Fruit fly (Drosophila melanogaster) whole organism, embryonic: ENCODE results near the gene CG13028.

ENCODE experiments used
- Abd-B ChIP-seq: fragments of 200-800 bp; sonication (Bioruptor generic); optimal IDR thresholded peaks from 2 replicates; lab custom pipeline; 2018; ENCODE audit warnings: missing biosample characterization, mild to moderate bottlenecking, missing genetic modification characterization, moderate library complexity
- CG11398 ChIP-seq: fragments of 200-800 bp; sonication (Bioruptor generic); optimal IDR thresholded peaks from 2 replicates; lab custom pipeline; 2016; ENCODE audit warnings: missing biosample characterization, missing genetic modification characterization
- CG14441 ChIP-seq: fragments of 200-800 bp; sonication (Bioruptor generic); IDR thresholded peaks from 2 replicates; pipeline ENCODE4 v1.3.6; 2022; ENCODE audit warnings: missing biosample characterization, missing genetic modification characterization
- CG15011 ChIP-seq: fragments of 200-800 bp; sonication (Bioruptor generic); optimal IDR thresholded peaks from 3 replicates; lab custom pipeline; 2018; ENCODE audit warnings: missing biosample characterization, mild to moderate bottlenecking, missing genetic modification characterization
- CG17359 ChIP-seq: fragments of 200-800 bp; sonication (Bioruptor generic); optimal IDR thresholded peaks from 3 replicates; lab custom pipeline; 2018; ENCODE audit warnings: missing biosample characterization, mild to moderate bottlenecking, missing genetic modification characterization, moderate library complexity
- CG17612 ChIP-seq: fragments of 200-800 bp; sonication (Bioruptor generic); IDR thresholded peaks from 2 replicates; pipeline ENCODE4 v1.3.6; 2022; ENCODE audit warnings: missing biosample characterization, missing genetic modification characterization
- CG18476 ChIP-seq: fragments of 200-800 bp; sonication (Bioruptor generic); optimal IDR thresholded peaks from 2 replicates; lab custom pipeline; 2016; ENCODE audit warnings: missing biosample characterization, mild to moderate bottlenecking, missing genetic modification characterization
- CG2199 ChIP-seq: fragments of 200-800 bp; sonication (Bioruptor generic); IDR thresholded peaks from 3 replicates; pipeline ENCODE4 v1.3.6; 2022; ENCODE audit warnings: missing biosample characterization, missing genetic modification characterization
- CG4424 ChIP-seq: fragments of 200-800 bp; sonication (Bioruptor generic); optimal IDR thresholded peaks from 3 replicates; lab custom pipeline; 2016; ENCODE audit warnings: missing biosample characterization, missing genetic modification characterization
- CG4617 ChIP-seq: fragments of 200-800 bp; sonication (Bioruptor generic); optimal IDR thresholded peaks from 3 replicates; lab custom pipeline; 2016; ENCODE audit warnings: missing biosample characterization, missing genetic modification characterization, borderline replicate concordance
- CG8281 ChIP-seq: fragments of 200-800 bp; sonication (Bioruptor generic); optimal IDR thresholded peaks from 2 replicates; lab custom pipeline; 2018; ENCODE audit warnings: missing biosample characterization, mild to moderate bottlenecking, missing genetic modification characterization, moderate library complexity
- CG9797 ChIP-seq: fragments of 200-800 bp; sonication (Bioruptor generic); optimal IDR thresholded peaks from 3 replicates; lab custom pipeline; 2018; ENCODE audit warnings: missing biosample characterization, mild to moderate bottlenecking, missing genetic modification characterization
- CG9817 ChIP-seq: fragments of 200-800 bp; sonication (Bioruptor generic); optimal IDR thresholded peaks from 2 replicates; lab custom pipeline; 2018; ENCODE audit warnings: missing biosample characterization, mild to moderate bottlenecking, missing genetic modification characterization, moderate library complexity
- CrebB ChIP-seq: fragments of 200-800 bp; sonication (Bioruptor generic); optimal IDR thresholded peaks from 3 replicates; lab custom pipeline; 2018; ENCODE audit warnings: missing biosample characterization, mild to moderate bottlenecking, missing genetic modification characterization
- Dfd ChIP-seq, 2 experiments: fragments of >200 bp; optimal IDR thresholded peaks; 2 replicates each; lab custom pipeline; 2017; ENCODE audit warnings: missing biosample characterization in 2 of 2, missing genetic modification characterization in 2 of 2
- Dll ChIP-seq: fragments of 200-800 bp; sonication (Bioruptor generic); IDR thresholded peaks from 4 replicates; pipeline ENCODE4 v1.3.6; 2022; ENCODE audit warnings: missing biosample characterization, missing genetic modification characterization; ENCODE audit not compliant: partially characterized antibody
- Dref ChIP-seq: fragments of 200-800 bp; sonication (Bioruptor generic); IDR thresholded peaks from 2 replicates; pipeline ENCODE4 v1.3.6; 2022; ENCODE audit warnings: missing biosample characterization, missing genetic modification characterization
- H2.0 ChIP-seq: fragments of 200-800 bp; sonication (Bioruptor generic); IDR thresholded peaks from 2 replicates; pipeline ENCODE4 v1.3.6; 2022; ENCODE audit warnings: missing biosample characterization, missing genetic modification characterization
- Hmx ChIP-seq: fragments of 200-800 bp; sonication (Bioruptor generic); optimal IDR thresholded peaks from 2 replicates; lab custom pipeline; 2016; ENCODE audit warnings: missing biosample characterization, missing genetic modification characterization
- MESR4 ChIP-seq: fragments of 200-800 bp; sonication (Bioruptor generic); optimal IDR thresholded peaks from 2 replicates; lab custom pipeline; 2018; ENCODE audit warnings: missing biosample characterization, mild to moderate bottlenecking, missing genetic modification characterization, moderate library complexity
- Mrtf ChIP-seq: fragments of 200-800 bp; sonication (Bioruptor generic); IDR thresholded peaks from 3 replicates; pipeline ENCODE4 v1.3.6; 2022; ENCODE audit warnings: missing biosample characterization, missing genetic modification characterization
- Nf-YA ChIP-seq: fragments of 200-800 bp; sonication (Bioruptor generic); IDR thresholded peaks from 2 replicates; pipeline ENCODE4 v1.3.6; 2022; ENCODE audit warnings: missing biosample characterization, missing genetic modification characterization
- Ravus ChIP-seq: fragments of 200-800 bp; sonication (Bioruptor generic); IDR thresholded peaks from 2 replicates; pipeline ENCODE4 v1.3.6; 2022; ENCODE audit warnings: missing biosample characterization, missing genetic modification characterization
- Sin3A ChIP-seq: fragments of >200 bp; optimal IDR thresholded peaks from 2 replicates; lab custom pipeline; 2018
- ab ChIP-seq: fragments of 200-800 bp; sonication (Bioruptor generic); optimal IDR thresholded peaks from 2 replicates; lab custom pipeline; 2016; ENCODE audit warnings: missing biosample characterization, missing genetic modification characterization
- amos ChIP-seq: fragments of 200-800 bp; sonication (Bioruptor generic); IDR thresholded peaks from 2 replicates; pipeline ENCODE4 v1.3.6; 2022; ENCODE audit warnings: missing biosample characterization, missing genetic modification characterization; ENCODE audit not compliant: partially characterized antibody
- bbx ChIP-seq: fragments of 200-800 bp; sonication (Bioruptor generic); IDR thresholded peaks from 2 replicates; pipeline ENCODE4 v1.3.6; 2022; ENCODE audit warnings: missing biosample characterization, missing genetic modification characterization; ENCODE audit not compliant: partially characterized antibody
- bowl ChIP-seq: fragments of 200-800 bp; sonication (Bioruptor generic); IDR thresholded peaks from 2 replicates; pipeline ENCODE4 v1.3.6; 2022; ENCODE audit warnings: missing biosample characterization, missing genetic modification characterization
- caup ChIP-seq: fragments of 200-800 bp; sonication (Bioruptor generic); optimal IDR thresholded peaks from 3 replicates; lab custom pipeline; 2017; ENCODE audit warnings: missing biosample characterization, mild to moderate bottlenecking, missing genetic modification characterization, moderate library complexity; ENCODE audit not compliant: severe bottlenecking
- chinmo ChIP-seq: fragments of 200-800 bp; sonication (Bioruptor generic); IDR thresholded peaks from 4 replicates; pipeline ENCODE4 v1.3.6; 2022; ENCODE audit warnings: missing biosample characterization, missing genetic modification characterization; ENCODE audit not compliant: partially characterized antibody
- da ChIP-seq: fragments of 200-800 bp; sonication (Bioruptor generic); optimal IDR thresholded peaks from 2 replicates; lab custom pipeline; 2016; ENCODE audit warnings: missing biosample characterization, missing genetic modification characterization
- danr ChIP-seq: fragments of 200-800 bp; sonication (Bioruptor generic); IDR thresholded peaks from 2 replicates; pipeline ENCODE4 v1.3.6; 2022; ENCODE audit warnings: missing biosample characterization, missing genetic modification characterization
- dpn ChIP-seq, 2 experiments: fragments of 200-800 bp; sonication (Bioruptor generic); optimal IDR thresholded peaks; 3 replicates each; lab custom pipeline; 2016; ENCODE audit warnings: missing biosample characterization in 2 of 2, missing genetic modification characterization in 2 of 2
- fd96Cb ChIP-seq: fragments of 200-800 bp; sonication (Bioruptor generic); optimal IDR thresholded peaks from 2 replicates; lab custom pipeline; 2018; ENCODE audit warnings: missing biosample characterization, mild to moderate bottlenecking, missing genetic modification characterization, moderate library complexity
- kah ChIP-seq: fragments of 200-800 bp; sonication (Bioruptor generic); optimal IDR thresholded peaks from 2 replicates; lab custom pipeline; 2018; ENCODE audit warnings: missing biosample characterization, mild to moderate bottlenecking, missing genetic modification characterization
- ken ChIP-seq: fragments of 200-800 bp; sonication (Bioruptor generic); IDR thresholded peaks from 3 replicates; pipeline ENCODE4 v1.3.6; 2022; ENCODE audit warnings: missing biosample characterization, missing genetic modification characterization
- lilli ChIP-seq: fragments of 200-800 bp; sonication (Bioruptor generic); optimal IDR thresholded peaks from 3 replicates; lab custom pipeline; 2016; ENCODE audit warnings: missing biosample characterization, missing genetic modification characterization
- lmd ChIP-seq: fragments of 200-800 bp; sonication (Bioruptor generic); IDR thresholded peaks from 2 replicates; pipeline ENCODE4 v1.3.6; 2022; ENCODE audit warnings: missing biosample characterization, missing genetic modification characterization
- maf-S ChIP-seq: fragments of 200-800 bp; sonication (Bioruptor generic); optimal IDR thresholded peaks from 2 replicates; lab custom pipeline; 2016; ENCODE audit warnings: missing biosample characterization, missing genetic modification characterization
- mld ChIP-seq: fragments of 200-800 bp; sonication (Bioruptor generic); IDR thresholded peaks from 3 replicates; pipeline ENCODE4 v1.3.6; 2022; ENCODE audit warnings: missing biosample characterization, missing genetic modification characterization; ENCODE audit not compliant: partially characterized antibody
- nerfin-2 ChIP-seq: fragments of 200-800 bp; sonication (Bioruptor generic); IDR thresholded peaks from 2 replicates; pipeline ENCODE4 v1.3.6; 2022; ENCODE audit warnings: missing biosample characterization, missing genetic modification characterization; ENCODE audit not compliant: partially characterized antibody
- oc ChIP-seq: fragments of 200-800 bp; sonication (Bioruptor generic); optimal IDR thresholded peaks from 2 replicates; lab custom pipeline; 2018; ENCODE audit warnings: missing biosample characterization, mild to moderate bottlenecking, missing genetic modification characterization, moderate library complexity
- pb ChIP-seq: fragments of 200-800 bp; sonication (Bioruptor generic); optimal IDR thresholded peaks from 3 replicates; lab custom pipeline; 2016; ENCODE audit warnings: missing biosample characterization, missing genetic modification characterization
- phol ChIP-seq: fragments of 200-800 bp; sonication (Bioruptor generic); optimal IDR thresholded peaks from 3 replicates; lab custom pipeline; 2018; ENCODE audit warnings: missing biosample characterization, mild to moderate bottlenecking, missing genetic modification characterization, moderate library complexity
- pros ChIP-seq: fragments of 200-800 bp; sonication (Bioruptor generic); optimal IDR thresholded peaks from 3 replicates; lab custom pipeline; 2019; ENCODE audit warnings: missing biosample characterization, mild to moderate bottlenecking, missing genetic modification characterization, moderate library complexity
- ranshi ChIP-seq: fragments of 200-800 bp; sonication (Bioruptor generic); IDR thresholded peaks from 2 replicates; pipeline ENCODE4 v1.3.6; 2022; ENCODE audit warnings: missing biosample characterization, missing genetic modification characterization
- ro ChIP-seq: fragments of 200-800 bp; sonication (Bioruptor generic); IDR thresholded peaks from 2 replicates; pipeline ENCODE4 v1.3.6; 2022; ENCODE audit warnings: missing biosample characterization, missing genetic modification characterization
- shn ChIP-seq: fragments of 200-800 bp; sonication (Bioruptor generic); optimal IDR thresholded peaks from 3 replicates; lab custom pipeline; 2016; ENCODE audit warnings: missing biosample characterization, missing genetic modification characterization
- trem ChIP-seq: fragments of 200-800 bp; optimal IDR thresholded peaks from 3 replicates; lab custom pipeline; 2019; ENCODE audit warnings: missing biosample characterization, mild to moderate bottlenecking, missing genetic modification characterization, moderate library complexity
- vnd ChIP-seq: fragments of 200-800 bp; sonication (Bioruptor generic); IDR thresholded peaks from 3 replicates; pipeline ENCODE4 v1.3.6; 2022; ENCODE audit warnings: missing biosample characterization, missing genetic modification characterization; ENCODE audit not compliant: partially characterized antibody
- zf30C ChIP-seq: fragments of 200-800 bp; sonication (Bioruptor generic); optimal IDR thresholded peaks from 3 replicates; lab custom pipeline; 2018; ENCODE audit warnings: missing biosample characterization, mild to moderate bottlenecking, missing genetic modification characterization

CG13028 gene

DNA sequence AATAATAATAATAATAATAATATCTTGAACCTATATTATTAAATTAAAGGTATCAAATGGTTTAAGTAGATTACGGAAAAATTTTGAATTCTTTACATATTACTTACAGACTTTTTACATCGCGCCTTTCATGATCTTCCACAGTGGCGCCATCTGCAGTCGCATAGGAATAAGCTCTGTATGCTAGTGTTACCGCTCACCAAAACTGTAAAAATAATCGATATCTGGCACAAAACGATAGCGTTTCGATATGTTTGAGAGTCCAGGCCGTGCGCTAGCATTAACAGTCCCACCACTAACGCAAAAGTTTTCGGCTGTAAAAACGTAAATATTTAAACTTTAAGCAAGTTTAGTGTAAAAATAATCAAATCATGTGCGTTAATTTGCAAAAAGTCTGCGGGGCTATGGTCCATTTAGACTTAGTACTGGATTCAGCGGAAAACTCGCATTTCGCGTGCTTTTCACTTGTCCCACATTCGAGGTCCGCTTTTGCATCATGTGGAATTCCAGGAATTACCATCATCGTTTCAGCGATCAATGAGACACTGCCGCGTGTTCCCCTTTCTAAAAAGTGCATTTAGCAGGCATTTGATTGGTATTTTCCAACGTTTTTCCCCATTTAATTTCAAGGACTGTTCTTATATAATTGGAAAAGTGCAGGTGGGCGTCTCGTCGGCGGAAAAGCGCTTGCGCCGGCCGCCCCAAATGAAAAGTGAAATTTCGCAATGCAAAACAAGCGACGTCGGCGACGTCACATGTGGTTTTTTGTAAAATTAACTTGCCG, 32.4 kb downstream of the CG13028 start (continued):
- TF ChIP-seq nerfin-2 (GFP tag; lab: Robert Waterston, UW): peak; percentile 43; the same call in 1 of the 2 replicates
- no peak for TF ChIP-seq CG14441 (GFP tag; lab: Robert Waterston, UW)
- no peak for TF ChIP-seq pb (GFP tag; lab: Kevin White, UChicago)
- no peak for TF ChIP-seq Abd-B
- no peak for TF ChIP-seq ab (GFP tag; lab: Kevin White, UChicago)
- peak; percentile 50 for TF ChIP-seq lilli
- no peak for TF ChIP-seq danr (GFP tag; lab: Robert Waterston, UW)
- TF ChIP-seq ro (GFP tag; lab: Robert Waterston, UW): no peak
- TF ChIP-seq kah (GFP tag; lab: Kevin White, UChicago): no peak
- TF ChIP-seq shn (GFP tag; lab: Kevin White, UChicago): no peak
- peak; percentile 30 for TF ChIP-seq phol
- TF ChIP-seq CG17612 (GFP tag; lab: Robert Waterston, UW): no peak
- TF ChIP-seq Sin3A: peak; percentile 23
- peak; percentile 10 for TF ChIP-seq CG17359 (tag; lab: Kevin White, UChicago)
- peak; percentile 76 for TF ChIP-seq vnd
- no peak for TF ChIP-seq fd96Cb (tag; lab: Kevin White, UChicago)
- no peak for TF ChIP-seq CG4424
- TF ChIP-seq MESR4 (GFP tag; lab: Kevin White, UChicago): peak; percentile 15
- TF ChIP-seq bowl: no peak
- TF ChIP-seq CG15011 (GFP tag; lab: Kevin White, UChicago): no peak
- no peak for TF ChIP-seq Mrtf
- no peak for TF ChIP-seq H2.0 (GFP tag; lab: Robert Waterston, UW)
- no peak for TF ChIP-seq Nf-YA (GFP tag; lab: Robert Waterston, UW)
- no peak for TF ChIP-seq CG8281
- TF ChIP-seq lmd: no peak
- TF ChIP-seq Dll (GFP tag; lab: Robert Waterston, UW): peak; percentile 88
- peak; percentile 11 for TF ChIP-seq caup (GFP tag; lab: Kevin White, UChicago)
- no peak for TF ChIP-seq CG18476 (GFP tag; lab: Kevin White, UChicago)
- no peak for TF ChIP-seq CG11398
- peak; percentile 95; the same call in 1 of the 2 replicates for TF ChIP-seq amos (GFP tag; lab: Robert Waterston, UW)
- no peak for TF ChIP-seq maf-S (GFP tag; lab: Kevin White, UChicago)
- no peak for TF ChIP-seq zf30C
- TF ChIP-seq Hmx: no peak
- peak; percentile 63 for TF ChIP-seq CrebB
- peak; percentile 90 for TF ChIP-seq Dref
- no peak for TF ChIP-seq Dfd (GFP tag; optimal IDR thresholded peaks at IDR 0.05; lab: Kevin White, UChicago)
- TF ChIP-seq CG9817 (tag; lab: Kevin White, UChicago): no peak
- peak; percentile 9 for TF ChIP-seq CG4617

- TF ChIP-seq dpn (GFP tag; optimal IDR thresholded peaks at IDR 0.05; lab: Kevin White, UChicago): no peak
- TF ChIP-seq trem: no peak
- no peak for TF ChIP-seq CG9797 (GFP tag; lab: Kevin White, UChicago)
- TF ChIP-seq bbx: 0 out of 2 replicates have a peak, but pooled peaks have one; percentile 18
- no peak for TF ChIP-seq da (GFP tag; lab: Kevin White, UChicago)
- no peak for TF ChIP-seq ken (GFP tag; lab: Robert Waterston, UW)
- TF ChIP-seq CG2199 (GFP tag; lab: Robert Waterston, UW): peak; percentile 71; the same call in 1 of the 3 replicates
- no peak for TF ChIP-seq ranshi (GFP tag; lab: Robert Waterston, UW)
- TF ChIP-seq chinmo (GFP tag; lab: Robert Waterston, UW): peak; percentile 67; the same call in 1 of the 4 replicates
- TF ChIP-seq mld (GFP tag; lab: Robert Waterston, UW): no peak
- no peak for TF ChIP-seq pros
- no peak for TF ChIP-seq Ravus (GFP tag; lab: Robert Waterston, UW)
- no peak for TF ChIP-seq oc
Measured at dm6 chr3L:16956003-16956767, 33.1 kb downstream of the CG13028 start.
